Worm (Caenorhabditis elegans) whole organism, young adult: ENCODE results near the gene tag-250.

Source experiments
- F55B11.4 ChIP-seq: sonication (generic microtip); optimal IDR thresholded peaks from 2 replicates; lab custom pipeline; 2016; ENCODE audit warnings: missing compliant biosample characterization, missing genetic modification characterization, borderline replicate concordance; ENCODE audit not compliant: insufficient read depth
- ama-1 ChIP-seq, 3 experiments: fragments of 150-350 bp in 1 of 3; sonication (generic microtip) in 2 of 3; optimal IDR thresholded peaks; 2 replicates each; lab custom pipeline; 2014 to 2018; ENCODE audit warnings: missing biosample characterization in 2 of 3, missing genetic modification characterization in 2 of 3, missing genetic modification reagents in 2 of 3
- atf-7 ChIP-seq: sonication (generic microtip); optimal IDR thresholded peaks from 2 replicates; lab custom pipeline; 2017; ENCODE audit warnings: mild to moderate bottlenecking, missing genetic modification characterization, missing compliant biosample characterization
- ccch-3 ChIP-seq: fragments of 200-800 bp; sonication (Bioruptor generic); optimal IDR thresholded peaks from 2 replicates; lab custom pipeline; 2018; ENCODE audit warnings: mild to moderate bottlenecking, missing genetic modification characterization, missing compliant biosample characterization
- dpl-1 ChIP-seq: fragments of 150-350 bp; optimal IDR thresholded peaks from 2 replicates; lab custom pipeline; 2014; ENCODE audit warnings: missing biosample characterization, missing genetic modification reagents, missing genetic modification characterization
- hlh-26 ChIP-seq: fragments of 200-800 bp; sonication (Bioruptor generic); conservative IDR thresholded peaks from 2 replicates; pipeline ENCODE4 v1.3.6; 2022; ENCODE audit warnings: missing genetic modification reagents, missing genetic modification characterization, missing compliant biosample characterization
- lsl-1 ChIP-seq: fragments of 200-800 bp; sonication (Bioruptor generic); optimal IDR thresholded peaks from 2 replicates; lab custom pipeline; 2018; ENCODE audit warnings: mild to moderate bottlenecking, missing genetic modification characterization, moderate library complexity, missing compliant biosample characterization
- mxl-1 ChIP-seq: sonication (generic microtip); optimal IDR thresholded peaks from 2 replicates; lab custom pipeline; 2016; ENCODE audit warnings: missing genetic modification characterization, missing compliant biosample characterization
- nfyb-1 ChIP-seq: fragments of 200-800 bp; sonication (Bioruptor generic); IDR thresholded peaks from 2 replicates; pipeline ENCODE4 v1.3.6; 2022; ENCODE audit warnings: missing genetic modification reagents, missing genetic modification characterization, missing compliant biosample characterization
- snpc-4 ChIP-seq, 5 experiments: fragments of 150-350 bp in 1 of 5; sonication (generic microtip) in 4 of 5; optimal IDR thresholded peaks; 2 replicates each; lab custom pipeline; 2014 to 2018; ENCODE audit warnings: missing genetic modification characterization in 5 of 5, missing biosample characterization in 3 of 5, antibody characterized with exemption in 2 of 5, mild to moderate bottlenecking in 2 of 5, missing compliant biosample characterization in 2 of 5, missing genotype in 2 of 5, moderate library complexity in 2 of 5, missing genetic modification reagents in 1 of 5
- tbx-9 ChIP-seq: sonication (generic microtip); optimal IDR thresholded peaks from 2 replicates; lab custom pipeline; 2016; ENCODE audit warnings: borderline replicate concordance, missing genetic modification characterization, inconsistent platforms, missing compliant biosample characterization
- unc-62 ChIP-seq: fragments of 150-350 bp; optimal IDR thresholded peaks from 2 replicates; lab custom pipeline; 2014; ENCODE audit warnings: missing biosample characterization, missing genetic modification reagents, missing genetic modification characterization

DNA sequence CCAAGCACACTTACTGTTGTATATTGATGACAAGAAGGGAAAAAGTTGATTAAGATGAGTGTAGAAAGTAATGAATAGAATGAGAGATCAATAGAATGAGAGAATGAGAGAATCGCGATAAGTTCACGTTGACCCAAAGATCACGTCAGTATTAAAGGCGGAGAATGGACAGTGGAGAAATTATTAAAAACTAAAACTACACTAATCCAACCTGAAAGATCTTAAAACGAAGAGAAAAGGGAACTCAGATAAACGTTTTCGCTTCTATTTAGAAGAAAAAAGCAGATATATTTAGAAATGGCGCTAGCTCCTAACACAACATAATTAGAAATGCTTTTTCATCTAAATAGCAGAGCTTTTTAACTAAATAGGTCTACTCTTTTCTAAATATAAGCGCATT, 28.5 kb upstream of the tag-250 start, which contains the start of gene let-754:
- no peak for TF ChIP-seq ccch-3 (GFP tag; lab: Kevin White, UChicago)
- no peak for TF ChIP-seq lsl-1 (GFP tag; lab: Kevin White, UChicago)
- TF ChIP-seq unc-62, result no peak
- TF ChIP-seq ama-1 (optimal IDR thresholded peaks at IDR 0.05; lab: Kevin White, UChicago), result no peak
- no peak for TF ChIP-seq ama-1 (GFP tag; optimal IDR thresholded peaks at IDR 0.05; lab: Kevin White, UChicago)
- TF ChIP-seq tbx-9 (tag; lab: Kevin White, UChicago), result no peak
- no peak for TF ChIP-seq nfyb-1 (GFP tag; lab: Robert Waterston, UW)
- TF ChIP-seq hlh-26 (GFP tag; lab: Robert Waterston, UW), result no peak
- no peak for TF ChIP-seq mxl-1 (tag; lab: Kevin White, UChicago)
- no peak for TF ChIP-seq snpc-4 (GFP tag; optimal IDR thresholded peaks at IDR 0.05; lab: Kevin White, UChicago)
- no peak for TF ChIP-seq snpc-4 (tag; optimal IDR thresholded peaks at IDR 0.05; lab: Kevin White, UChicago)
- no peak for TF ChIP-seq dpl-1 (GFP tag; lab: Kevin White, UChicago)
- TF ChIP-seq atf-7 (tag; lab: Kevin White, UChicago), result no peak
- no peak for TF ChIP-seq F55B11.4 (tag; lab: Kevin White, UChicago)
